Fruit fly (Drosophila melanogaster) whole organism, embryonic: ENCODE results near the gene Rchy1.

Experiments
- Atf-2 ChIP-seq: fragments of 200-800 bp; sonication (Bioruptor generic); optimal IDR thresholded peaks from 2 replicates; lab custom pipeline; 2016; ENCODE audit warnings: missing biosample characterization, missing genetic modification characterization
- Awh ChIP-seq: fragments of 200-800 bp; sonication (Bioruptor generic); IDR thresholded peaks from 2 replicates; pipeline ENCODE4, ENCODE4 v1.3.6; 2022; ENCODE audit warnings: missing biosample characterization, missing genetic modification characterization
- B-H1 ChIP-seq: fragments of 200-800 bp; sonication (Bioruptor generic); IDR thresholded peaks from 3 replicates; pipeline ENCODE4 v1.3.6; 2022; ENCODE audit warnings: missing biosample characterization, missing genetic modification characterization
- Bgb ChIP-seq: fragments of 200-800 bp; sonication (Bioruptor generic); IDR thresholded peaks from 2 replicates; pipeline ENCODE4 v1.3.6; 2022; ENCODE audit warnings: missing biosample characterization, missing genetic modification characterization; ENCODE audit not compliant: partially characterized antibody
- CG11093 ChIP-seq: fragments of 200-800 bp; sonication (Bioruptor generic); IDR thresholded peaks from 3 replicates; pipeline ENCODE4 v1.3.6; 2022; ENCODE audit warnings: missing biosample characterization, missing genetic modification characterization
- CG11696 ChIP-seq: fragments of 200-800 bp; sonication (Bioruptor generic); IDR thresholded peaks from 2 replicates; pipeline ENCODE4 v1.3.6; 2022; ENCODE audit warnings: missing biosample characterization, missing genetic modification characterization
- CG15073 ChIP-seq: fragments of 200-800 bp; sonication (Bioruptor generic); optimal IDR thresholded peaks from 2 replicates; lab custom pipeline; 2016; ENCODE audit warnings: missing biosample characterization, missing genetic modification characterization
- CG15479 ChIP-seq: fragments of 200-800 bp; sonication (Bioruptor generic); optimal IDR thresholded peaks from 3 replicates; lab custom pipeline; 2019; ENCODE audit warnings: missing biosample characterization, mild to moderate bottlenecking, missing genetic modification characterization, moderate library complexity
- CG15514 ChIP-seq: fragments of 200-800 bp; sonication (Bioruptor generic); optimal IDR thresholded peaks from 3 replicates; lab custom pipeline; 2017; ENCODE audit warnings: missing biosample characterization, missing genetic modification characterization, mild to moderate bottlenecking, moderate library complexity, missing genetic modification reagents
- CG17186 ChIP-seq: fragments of 200-800 bp; sonication (Bioruptor generic); optimal IDR thresholded peaks from 3 replicates; lab custom pipeline; 2017; ENCODE audit warnings: missing biosample characterization, missing genetic modification reagents, missing genetic modification characterization
- CG2120 ChIP-seq: fragments of 200-800 bp; sonication (Bioruptor generic); optimal IDR thresholded peaks from 3 replicates; lab custom pipeline; 2016; ENCODE audit warnings: missing biosample characterization, missing genetic modification characterization
- CG32532 ChIP-seq: fragments of 200-800 bp; sonication (Bioruptor generic); IDR thresholded peaks from 2 replicates; pipeline ENCODE4 v1.3.6; 2022; ENCODE audit warnings: missing biosample characterization, missing genetic modification characterization
- CG32767 ChIP-seq: fragments of 200-800 bp; sonication (Bioruptor generic); IDR thresholded peaks from 2 replicates; pipeline ENCODE4 v1.3.6; 2022; ENCODE audit warnings: missing biosample characterization, missing genetic modification characterization
- CG33213 ChIP-seq: fragments of 200-800 bp; sonication (Bioruptor generic); optimal IDR thresholded peaks from 3 replicates; lab custom pipeline; 2016; ENCODE audit warnings: missing biosample characterization, missing genetic modification characterization
- CG33557 ChIP-seq: fragments of 200-800 bp; sonication (Bioruptor generic); optimal IDR thresholded peaks from 2 replicates; lab custom pipeline; 2019; ENCODE audit warnings: missing biosample characterization, mild to moderate bottlenecking, missing genetic modification characterization, moderate library complexity
- CG3726 ChIP-seq: fragments of 200-800 bp; sonication (Bioruptor generic); IDR thresholded peaks from 3 replicates; pipeline ENCODE4, ENCODE4 v1.3.6; 2022; ENCODE audit warnings: missing biosample characterization, missing genetic modification characterization
- CG42726 ChIP-seq: fragments of 200-800 bp; sonication (Bioruptor generic); IDR thresholded peaks from 2 replicates; pipeline ENCODE4 v1.3.6; 2022; ENCODE audit warnings: missing biosample characterization, missing genetic modification characterization; ENCODE audit not compliant: partially characterized antibody
- CG4424 ChIP-seq: fragments of 200-800 bp; sonication (Bioruptor generic); optimal IDR thresholded peaks from 3 replicates; lab custom pipeline; 2016; ENCODE audit warnings: missing biosample characterization, missing genetic modification characterization
- CG4820 ChIP-seq: fragments of 200-800 bp; sonication (Bioruptor generic); optimal IDR thresholded peaks from 3 replicates; lab custom pipeline; 2016; ENCODE audit warnings: missing biosample characterization, missing genetic modification characterization
- CG7372 ChIP-seq: fragments of 200-800 bp; sonication (Bioruptor generic); IDR thresholded peaks from 2 replicates; pipeline ENCODE4 v1.3.6; 2022; ENCODE audit warnings: missing biosample characterization, missing genetic modification characterization
- Dref ChIP-seq: fragments of 200-800 bp; sonication (Bioruptor generic); IDR thresholded peaks from 2 replicates; pipeline ENCODE4 v1.3.6; 2022; ENCODE audit warnings: missing biosample characterization, missing genetic modification characterization
- E2f2 ChIP-seq: fragments of 200-800 bp; sonication (Bioruptor generic); IDR thresholded peaks from 2 replicates; pipeline ENCODE4 v1.3.6; 2022; ENCODE audit warnings: missing biosample characterization, missing genetic modification characterization
- Ets65A ChIP-seq: fragments of 200-800 bp; sonication (Bioruptor generic); peaks from one replicate; lab custom pipeline; 2016; ENCODE audit warnings: missing biosample characterization, missing genetic modification characterization
- GATAe ChIP-seq: fragments of 200-800 bp; sonication (Bioruptor generic); conservative IDR thresholded peaks from 2 replicates; pipeline ENCODE4 v1.3.6; 2022; ENCODE audit warnings: missing biosample characterization, missing genetic modification characterization
- Gsc ChIP-seq: fragments of 200-800 bp; sonication (Bioruptor generic); IDR thresholded peaks from 2 replicates; pipeline ENCODE4 v1.3.6; 2022; ENCODE audit warnings: missing biosample characterization, missing genetic modification characterization
- H2.0 ChIP-seq: fragments of 200-800 bp; sonication (Bioruptor generic); IDR thresholded peaks from 2 replicates; pipeline ENCODE4 v1.3.6; 2022; ENCODE audit warnings: missing biosample characterization, missing genetic modification characterization
- HmgD ChIP-seq: fragments of 200-800 bp; sonication (Bioruptor generic); optimal IDR thresholded peaks from 3 replicates; lab custom pipeline; 2016; ENCODE audit warnings: missing biosample characterization, missing genetic modification characterization
- Lhr ChIP-seq: fragments of 200-800 bp; sonication (Bioruptor generic); optimal IDR thresholded peaks from 3 replicates; lab custom pipeline; 2017; ENCODE audit warnings: mild to moderate bottlenecking, missing biosample characterization, missing genetic modification reagents, missing genetic modification characterization
- Mad ChIP-seq: fragments of 200-800 bp; sonication (Bioruptor generic); optimal IDR thresholded peaks from 2 replicates; lab custom pipeline; 2016; ENCODE audit warnings: missing biosample characterization, missing genetic modification characterization
- NfI ChIP-seq: fragments of 200-800 bp; sonication (Bioruptor generic); optimal IDR thresholded peaks from 3 replicates; lab custom pipeline; 2018; ENCODE audit warnings: missing biosample characterization, mild to moderate bottlenecking, missing genetic modification characterization, moderate library complexity
- PHDP ChIP-seq: fragments of 200-800 bp; sonication (Bioruptor generic); optimal IDR thresholded peaks from 3 replicates; lab custom pipeline; 2018; ENCODE audit warnings: missing biosample characterization, mild to moderate bottlenecking, missing genetic modification characterization, moderate library complexity
- Poxn ChIP-seq: fragments of 200-800 bp; sonication (Bioruptor generic); IDR thresholded peaks from 2 replicates; pipeline ENCODE4 v1.3.6; 2022; ENCODE audit warnings: missing biosample characterization, missing genetic modification characterization
- Spps ChIP-seq: fragments of 200-800 bp; sonication (Bioruptor generic); optimal IDR thresholded peaks from 2 replicates; lab custom pipeline; 2018; ENCODE audit warnings: missing biosample characterization, mild to moderate bottlenecking, missing genetic modification characterization
- Stat92E ChIP-seq, 3 experiments: fragments of >200 bp in 2 of 3; fragments of 200-800 bp in 1 of 3; sonication (Bioruptor generic) in 1 of 3; optimal IDR thresholded peaks; 2 replicates each; lab custom pipeline; 2017 to 2019; ENCODE audit warnings: missing biosample characterization in 3 of 3, missing genetic modification characterization in 3 of 3, mild to moderate bottlenecking in 1 of 3, moderate library complexity in 1 of 3
- YL-1 ChIP-seq: fragments of 200-800 bp; sonication (Bioruptor generic); optimal IDR thresholded peaks from 3 replicates; lab custom pipeline; 2017; ENCODE audit warnings: missing biosample characterization, mild to moderate bottlenecking, missing genetic modification characterization
- bab2 ChIP-seq: fragments of 200-800 bp; sonication (Bioruptor generic); optimal IDR thresholded peaks from 2 replicates; lab custom pipeline; 2016; ENCODE audit warnings: missing biosample characterization, missing genetic modification characterization
- ewg ChIP-seq: fragments of 200-800 bp; sonication (Bioruptor generic); optimal IDR thresholded peaks from 3 replicates; lab custom pipeline; 2017; ENCODE audit warnings: mild to moderate bottlenecking, missing biosample characterization, missing genetic modification reagents, missing genetic modification characterization
- fru ChIP-seq: fragments of >200 bp; optimal IDR thresholded peaks from 2 replicates; lab custom pipeline; 2017
- gce ChIP-seq: fragments of 200-800 bp; sonication (Bioruptor generic); IDR thresholded peaks from 3 replicates; pipeline ENCODE4 v1.3.6; 2022; ENCODE audit warnings: missing biosample characterization, missing genetic modification characterization
- gcm2 ChIP-seq: fragments of 200-800 bp; sonication (Bioruptor generic); optimal IDR thresholded peaks from 2 replicates; lab custom pipeline; 2016; ENCODE audit warnings: missing biosample characterization, missing genetic modification characterization
- gem ChIP-seq: fragments of 200-800 bp; sonication (Bioruptor generic); optimal IDR thresholded peaks from 2 replicates; lab custom pipeline; 2019; ENCODE audit warnings: missing biosample characterization, mild to moderate bottlenecking, missing genetic modification characterization, moderate library complexity
- grau ChIP-seq: fragments of 200-800 bp; optimal IDR thresholded peaks from 3 replicates; lab custom pipeline; 2019; ENCODE audit warnings: missing biosample characterization, mild to moderate bottlenecking, missing genetic modification characterization, moderate library complexity
- jumu ChIP-seq: fragments of 200-800 bp; sonication (Bioruptor generic); optimal IDR thresholded peaks from 3 replicates; lab custom pipeline; 2016; ENCODE audit warnings: missing biosample characterization, missing genetic modification characterization
- lab ChIP-seq: fragments of 200-800 bp; sonication (Bioruptor generic); optimal IDR thresholded peaks from 3 replicates; lab custom pipeline; 2017; ENCODE audit warnings: missing biosample characterization, missing genetic modification characterization, mild to moderate bottlenecking, moderate library complexity, missing genetic modification reagents
- lbe ChIP-seq: fragments of 200-800 bp; sonication (Bioruptor generic); optimal IDR thresholded peaks from 2 replicates; lab custom pipeline; 2016; ENCODE audit warnings: missing biosample characterization, mild to moderate bottlenecking, missing genetic modification characterization
- mirr ChIP-seq: fragments of 200-800 bp; sonication (Bioruptor generic); optimal IDR thresholded peaks from 3 replicates; lab custom pipeline; 2018; ENCODE audit warnings: missing biosample characterization, mild to moderate bottlenecking, missing genetic modification characterization
- pb ChIP-seq: fragments of 200-800 bp; sonication (Bioruptor generic); optimal IDR thresholded peaks from 3 replicates; lab custom pipeline; 2016; ENCODE audit warnings: missing biosample characterization, missing genetic modification characterization
- pita ChIP-seq: fragments of 200-800 bp; sonication (Bioruptor generic); optimal IDR thresholded peaks from 2 replicates; lab custom pipeline; 2017; ENCODE audit warnings: missing biosample characterization, mild to moderate bottlenecking, missing genetic modification characterization
- pnt ChIP-seq: fragments of 200-800 bp; sonication (Bioruptor generic); optimal IDR thresholded peaks from 3 replicates; lab custom pipeline; 2016; ENCODE audit warnings: missing biosample characterization, missing genetic modification characterization
- rib ChIP-seq: fragments of 200-800 bp; sonication (Bioruptor generic); IDR thresholded peaks from 2 replicates; pipeline ENCODE4 v1.3.6; 2022; ENCODE audit warnings: missing biosample characterization, missing genetic modification characterization
- schlank ChIP-seq: fragments of 200-800 bp; sonication (Bioruptor generic); optimal IDR thresholded peaks from 2 replicates; lab custom pipeline; 2018; ENCODE audit warnings: missing biosample characterization, mild to moderate bottlenecking, missing genetic modification characterization
- sna ChIP-seq: fragments of 200-800 bp; sonication (Bioruptor generic); IDR thresholded peaks from 2 replicates; pipeline ENCODE4 v1.3.6; 2022; ENCODE audit warnings: missing biosample characterization, missing genetic modification characterization; ENCODE audit not compliant: partially characterized antibody

The Rchy1 gene

dm6 chr2L:6481310-6481738 is 15.9 kb upstream of the Rchy1 start (continued):
- TF ChIP-seq bab2 (no peak), Dref (GFP tag; lab: Robert Waterston, UW) (peak; percentile 38; the same call in 1 of the 2 replicates), PHDP (no peak), Lhr (no peak), CG32532 (GFP tag; lab: Robert Waterston, UW) (peak; percentile 33; the same call in 1 of the 2 replicates), YL-1 (peak; percentile 69), CG11696 (GFP tag; lab: Robert Waterston, UW) (no peak), fru (no peak), CG15073 (GFP tag; lab: Kevin White, UChicago) (no peak), CG4820 (GFP tag; lab: Kevin White, UChicago) (no peak), grau (tag; lab: Kevin White, UChicago) (no peak), rib (GFP tag; lab: Robert Waterston, UW) (peak; percentile 50; the same call in 1 of the 2 replicates), B-H1 (no peak), gem (no peak), Ets65A (GFP tag; lab: Kevin White, UChicago) (peak; percentile 79), NfI (GFP tag; lab: Kevin White, UChicago) (no peak), jumu (GFP tag; lab: Kevin White, UChicago) (no peak), GATAe (GFP tag; lab: Robert Waterston, UW) (no peak), HmgD (GFP tag; lab: Kevin White, UChicago) (peak; percentile 28), CG11093 (GFP tag; lab: Robert Waterston, UW) (no peak), H2.0 (GFP tag; lab: Robert Waterston, UW) (0 out of 2 replicates have a peak, but pooled peaks have one; percentile 25), Poxn (no peak), lab (GFP tag; lab: Kevin White, UChicago) (peak; percentile 62), Bgb (peak; percentile 63; the same call in 1 of the 2 replicates), CG17186 (GFP tag; lab: Kevin White, UChicago) (no peak), pnt (GFP tag; lab: Kevin White, UChicago) (no peak), Mad (GFP tag; lab: Kevin White, UChicago) (no peak), E2f2 (GFP tag; lab: Robert Waterston, UW) (peak; percentile 92), ewg (GFP tag; lab: Kevin White, UChicago) (no peak), CG33213 (no peak), CG42726 (0 out of 2 replicates have a peak, but pooled peaks have one; percentile 55), Stat92E (GFP tag; optimal IDR thresholded peaks at IDR 0.05; lab: Kevin White, UChicago) (no peak), schlank (tag; lab: Kevin White, UChicago) (no peak), CG32767 (GFP tag; lab: Robert Waterston, UW) (no peak), CG7372 (GFP tag; lab: Robert Waterston, UW) (no peak), CG15514 (GFP tag; lab: Kevin White, UChicago) (peak; percentile 73), Atf-2 (no peak), CG33557 (no peak), Gsc (no peak), CG2120 (GFP tag; lab: Kevin White, UChicago) (peak; percentile 16), CG15479 (no peak), gce (no peak), sna (peak; percentile 25), Spps (tag; lab: Kevin White, UChicago) (no peak), pb (GFP tag; lab: Kevin White, UChicago) (no peak), mirr (GFP tag; lab: Kevin White, UChicago) (no peak), CG4424 (GFP tag; lab: Kevin White, UChicago) (no peak), gcm2 (GFP tag; lab: Kevin White, UChicago) (no peak), Awh (GFP tag; lab: Robert Waterston, UW) (no peak), lbe (GFP tag; lab: Kevin White, UChicago) (no peak), CG3726 (GFP tag; lab: Robert Waterston, UW) (no peak), pita (GFP tag; lab: Kevin White, UChicago) (no peak)
